Fruit fly (Drosophila melanogaster) whole organism: ENCODE results near the gene Mlc1.

Experiments used
- CG8478 ChIP-seq: fragments of >200 bp; optimal IDR thresholded peaks from 2 replicates; lab custom pipeline; 2018; ENCODE audit warnings: inconsistent platforms
- Dll ChIP-seq: fragments of >200 bp; optimal IDR thresholded peaks from 2 replicates; lab custom pipeline; 2017
- EcR ChIP-seq, 2 experiments: fragments of >200 bp; optimal IDR thresholded peaks; 2 replicates each; lab custom pipeline; 2017; ENCODE audit warnings: missing biosample characterization in 2 of 2, missing genetic modification characterization in 2 of 2, missing genetic modification reagents in 2 of 2
- pan ChIP-seq: fragments of >200 bp; optimal IDR thresholded peaks from 2 replicates; lab custom pipeline; 2017
- psq ChIP-seq: fragments of >200 bp; optimal IDR thresholded peaks from 2 replicates; lab custom pipeline; 2017
- usp ChIP-seq: fragments of >200 bp; optimal IDR thresholded peaks from 2 replicates; lab custom pipeline; 2017; ENCODE audit warnings: missing biosample characterization, missing genetic modification characterization, mixed read lengths

Mlc1 gene

dm6 chr3R:27609118-27610042 lies 50.6 kb downstream of the Mlc1 start:
- no peak for TF ChIP-seq EcR (GFP tag; optimal IDR thresholded peaks at IDR 0.05; lab: Kevin White, UChicago)
- TF ChIP-seq pan (lab: Kevin White, UChicago): no peak
- no peak for TF ChIP-seq Dll
- no peak for TF ChIP-seq psq
- no peak for TF ChIP-seq usp (GFP tag; lab: Kevin White, UChicago)
- TF ChIP-seq CG8478 (lab: Kevin White, UChicago): no peak

- TF ChIP-seq Dll: no peak
- no peak for TF ChIP-seq CG8478 (lab: Kevin White, UChicago)
- no peak for TF ChIP-seq psq
- TF ChIP-seq usp (GFP tag; lab: Kevin White, UChicago): no peak
- TF ChIP-seq pan (lab: Kevin White, UChicago): no peak
- no peak for TF ChIP-seq EcR (GFP tag; optimal IDR thresholded peaks at IDR 0.05; lab: Kevin White, UChicago)
Observed at dm6 chr3R:27608536-27608935, 51.4 kb downstream of the Mlc1 start.

- TF ChIP-seq EcR (GFP tag; optimal IDR thresholded peaks at IDR 0.05; lab: Kevin White, UChicago) (no peak), pan (lab: Kevin White, UChicago) (no peak), usp (GFP tag; lab: Kevin White, UChicago) (no peak), Dll (no peak), psq (no peak), CG8478 (lab: Kevin White, UChicago) (no peak)
Observed at dm6 chr3R:27608000-27608399, 52.0 kb downstream of the Mlc1 start.

dm6 chr3R:27607218-27607929 lies 52.6 kb downstream of the Mlc1 start, which contains the start of the genes dsd and Tusp:
Gene dsd (minus strand): TSS chr3R:27607396.
Gene Tusp (plus strand): TSS chr3R:27607879.
- TF ChIP-seq psq (no peak), EcR (GFP tag; optimal IDR thresholded peaks at IDR 0.05; lab: Kevin White, UChicago) (no peak), usp (GFP tag; lab: Kevin White, UChicago) (no peak), pan (lab: Kevin White, UChicago) (no peak), CG8478 (lab: Kevin White, UChicago) (no peak), Dll (no peak)
